Worm (Caenorhabditis elegans) whole organism, midembryonic: ENCODE data around the gene cfz-2.

Experiments
- T22C8.4 ChIP-seq: fragments of 200-800 bp; sonication (Bioruptor generic); IDR thresholded peaks from 2 replicates; pipeline ENCODE4 v1.3.6; 2022; ENCODE audit warnings: missing genetic modification characterization, missing compliant biosample characterization
- cog-1 ChIP-seq: sonication (generic microtip); optimal IDR thresholded peaks from 2 replicates; lab custom pipeline; 2016; ENCODE audit warnings: missing genetic modification characterization, missing compliant biosample characterization
- flt-1 ChIP-seq: fragments of 200-800 bp; sonication (Bioruptor generic); IDR thresholded peaks from 2 replicates; pipeline ENCODE4 v1.3.6; 2022; ENCODE audit warnings: missing genetic modification characterization, missing compliant biosample characterization
- klf-2 ChIP-seq: fragments of 200-800 bp; sonication (Bioruptor generic); conservative IDR thresholded peaks from 2 replicates; pipeline ENCODE4 v1.3.6; 2022; ENCODE audit warnings: missing genetic modification reagents, missing genetic modification characterization, missing compliant biosample characterization
- med-1 ChIP-seq: sonication (generic microtip); optimal IDR thresholded peaks from 2 replicates; lab custom pipeline; 2017; ENCODE audit warnings: missing genetic modification characterization, mild to moderate bottlenecking, missing compliant biosample characterization, antibody characterized with exemption, missing genetic modification reagents; ENCODE audit not compliant: insufficient read depth
- ref-1 ChIP-seq: fragments of 200-800 bp; sonication (Bioruptor generic); conservative IDR thresholded peaks from 2 replicates; pipeline ENCODE4 v1.3.6; 2022; ENCODE audit warnings: missing genetic modification reagents, missing genetic modification characterization, missing compliant biosample characterization
- tab-1 ChIP-seq: fragments of 200-800 bp; sonication (Bioruptor generic); IDR thresholded peaks from 2 replicates; pipeline ENCODE4 v1.3.6; 2022; ENCODE audit warnings: missing genetic modification characterization, missing compliant biosample characterization
- ztf-23 ChIP-seq: fragments of 200-800 bp; sonication (Bioruptor generic); IDR thresholded peaks from 2 replicates; pipeline ENCODE4 v1.3.6; 2022; ENCODE audit warnings: missing genetic modification reagents, missing genetic modification characterization, missing compliant biosample characterization
- ztf-29 ChIP-seq: fragments of 200-800 bp; sonication (Bioruptor generic); IDR thresholded peaks from 2 replicates; pipeline ENCODE4 v1.3.6; 2022; ENCODE audit warnings: missing genetic modification reagents, missing genetic modification characterization, missing compliant biosample characterization

- TF ChIP-seq flt-1 (GFP tag; lab: Robert Waterston, UW): no peak
- no peak for TF ChIP-seq ztf-23
- no peak for TF ChIP-seq cog-1 (tag; lab: Kevin White, UChicago)
- no peak for TF ChIP-seq ref-1
- no peak for TF ChIP-seq med-1
- no peak for TF ChIP-seq ztf-29 (GFP tag; lab: Robert Waterston, UW)
- no peak for TF ChIP-seq klf-2 (GFP tag; lab: Robert Waterston, UW)
- no peak for TF ChIP-seq T22C8.4
- no peak for TF ChIP-seq tab-1
Measured at ce11 chrV:3398314-3398713, 46.4 kb downstream of the cfz-2 start, which contains the start of gene T20D4.11.
